Worm (Caenorhabditis elegans) whole organism, L4/young adult: ENCODE results near the gene F44G4.7.

Experiments used
- W03F9.2 ChIP-seq: fragments of 150-350 bp; optimal IDR thresholded peaks from 2 replicates; lab custom pipeline; 2014; ENCODE audit warnings: missing biosample characterization, missing genetic modification characterization
- him-1 ChIP-seq: sonication (generic microtip); optimal IDR thresholded peaks from 2 replicates; lab custom pipeline; 2016; ENCODE audit warnings: missing genotype, missing genetic modification reagents, missing genetic modification characterization, missing compliant biosample characterization

DNA sequence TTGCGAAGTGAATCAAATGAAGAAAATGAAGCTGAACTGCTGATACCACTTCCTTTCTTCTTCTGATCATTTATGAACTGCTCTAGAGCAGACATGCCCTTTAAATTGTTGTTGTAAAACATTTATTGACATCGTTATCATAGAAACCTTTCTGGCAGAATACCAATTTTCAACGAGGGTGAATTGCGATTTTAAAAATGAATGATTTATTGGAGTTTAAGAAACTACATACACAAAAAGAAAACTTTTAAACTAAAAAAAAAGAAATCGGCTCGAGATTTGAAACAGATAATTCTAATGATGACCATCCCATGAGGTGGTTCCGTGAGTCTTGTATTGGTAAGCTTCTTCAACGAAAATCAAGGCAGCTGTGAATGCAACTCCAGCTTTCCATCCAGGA is 40.9 kb downstream of the F44G4.7 start, which contains the start of gene sftd-3:
- no peak for TF ChIP-seq him-1
- TF ChIP-seq W03F9.2 (tag; lab: Kevin White, UChicago) = no peak
